Fruit fly (Drosophila melanogaster): ENCODE results near the gene snRNP-U1-70K.

The snRNP-U1-70K gene

dm6 chr2L:6967422-6968012, 4.0 kb downstream of the snRNP-U1-70K start, which contains the start of gene Sumo:
Gene Sumo (minus strand): TSS chr2L:6967644.
- TF ChIP-seq Sin3A (optimal IDR thresholded peaks at IDR 0.05) (no peak), insv (optimal IDR thresholded peaks at IDR 0.05) (no peak), h (optimal IDR thresholded peaks at IDR 0.05) (no peak), ttk (optimal IDR thresholded peaks at IDR 0.05) (no peak), Myc (optimal IDR thresholded peaks at IDR 0.05) (no peak), psq (optimal IDR thresholded peaks at IDR 0.05) (no peak)

dm6 chr2L:6966309-6966708, 5.2 kb downstream of the snRNP-U1-70K start:
- no peak for TF ChIP-seq Sin3A (optimal IDR thresholded peaks at IDR 0.05)
- TF ChIP-seq psq (optimal IDR thresholded peaks at IDR 0.05): no peak
- TF ChIP-seq h (optimal IDR thresholded peaks at IDR 0.05): no peak

DNA sequence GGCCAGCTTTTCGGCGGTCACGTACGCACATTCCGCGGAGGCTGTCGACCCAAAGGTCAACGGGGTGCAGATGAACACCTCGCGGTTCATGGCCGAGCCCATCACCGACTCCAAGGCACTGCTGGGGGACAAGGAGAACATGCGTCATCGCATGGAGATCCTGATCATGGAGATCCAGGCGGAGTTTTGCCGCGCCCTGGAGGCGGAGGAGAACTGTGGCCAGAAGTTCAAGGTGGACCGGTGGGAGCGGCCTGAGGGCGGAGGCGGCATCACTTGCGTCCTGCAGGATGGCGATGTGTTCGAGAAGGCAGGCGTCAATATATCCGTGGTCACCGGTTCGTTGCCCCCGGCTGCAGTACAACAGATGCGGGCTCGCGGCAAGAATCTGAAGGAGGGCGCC, 6.9 kb downstream of the snRNP-U1-70K start:
- TF ChIP-seq h (optimal IDR thresholded peaks at IDR 0.05) (no peak), ttk (optimal IDR thresholded peaks at IDR 0.05) (peak; percentile 17)

DNA sequence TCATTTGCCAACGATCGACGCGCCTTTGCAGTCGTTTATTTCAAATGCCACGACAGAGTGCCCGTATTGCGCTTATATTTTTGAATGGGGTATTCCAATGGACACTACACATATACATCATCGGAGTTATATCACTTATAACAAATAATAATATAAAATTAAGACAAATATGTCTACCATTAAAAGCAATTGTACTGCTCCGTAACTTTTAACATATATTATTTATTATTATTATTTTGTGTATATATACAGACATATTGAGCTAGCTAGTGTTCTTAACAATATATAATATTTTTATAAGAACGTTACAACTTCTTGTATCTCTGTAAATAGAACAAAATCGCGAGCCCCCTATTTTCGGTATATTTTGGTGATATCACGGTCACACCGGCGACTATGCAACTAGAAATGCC, 7.5 kb downstream of the snRNP-U1-70K start, which contains the start of the genes sip2 and Coprox:
Gene sip2, minus strand, starts transcription at position 53 of the 413 bp plus-strand sequence.
Gene Coprox, plus strand, starts transcription at position 400 of the 413 bp plus-strand sequence.
- no peak for TF ChIP-seq h (optimal IDR thresholded peaks at IDR 0.05)
- no peak for TF ChIP-seq insv (optimal IDR thresholded peaks at IDR 0.05)
- no peak for TF ChIP-seq ttk (optimal IDR thresholded peaks at IDR 0.05)
- no peak for TF ChIP-seq psq (optimal IDR thresholded peaks at IDR 0.05)
- TF ChIP-seq Sin3A (optimal IDR thresholded peaks at IDR 0.05): no peak
- TF ChIP-seq Myc (optimal IDR thresholded peaks at IDR 0.05): no peak

DNA sequence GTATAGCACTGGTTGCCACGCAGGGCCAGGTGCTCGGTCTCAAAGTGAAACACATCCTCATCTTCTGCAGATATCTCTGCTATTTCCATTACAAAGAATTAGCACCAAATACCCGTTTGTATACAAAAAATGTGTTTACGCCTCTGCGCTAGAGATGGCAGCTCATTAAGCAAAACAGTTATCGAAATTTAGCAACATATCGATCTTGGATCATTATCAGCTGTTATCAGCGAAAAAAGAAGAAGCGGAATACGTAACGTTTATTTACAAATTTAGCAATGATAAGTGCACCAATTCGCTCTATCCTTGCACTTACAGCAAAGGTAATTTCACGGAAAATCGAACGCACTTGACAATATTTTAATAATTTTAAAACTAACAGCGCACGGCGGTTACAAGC, 11.4 kb downstream of the snRNP-U1-70K start, which contains the start of the genes Atac1 and Hmgcl:
Gene Atac1, minus strand, starts transcription at position 164 of the 400 bp plus-strand sequence.
Gene Hmgcl, plus strand, starts transcription at position 213 of the 400 bp plus-strand sequence.
- TF ChIP-seq h (optimal IDR thresholded peaks at IDR 0.05) (no peak), psq (optimal IDR thresholded peaks at IDR 0.05) (no peak), insv (optimal IDR thresholded peaks at IDR 0.05) (no peak), Myc (optimal IDR thresholded peaks at IDR 0.05) (no peak), ttk (optimal IDR thresholded peaks at IDR 0.05) (no peak), Sin3A (optimal IDR thresholded peaks at IDR 0.05) (no peak)

DNA sequence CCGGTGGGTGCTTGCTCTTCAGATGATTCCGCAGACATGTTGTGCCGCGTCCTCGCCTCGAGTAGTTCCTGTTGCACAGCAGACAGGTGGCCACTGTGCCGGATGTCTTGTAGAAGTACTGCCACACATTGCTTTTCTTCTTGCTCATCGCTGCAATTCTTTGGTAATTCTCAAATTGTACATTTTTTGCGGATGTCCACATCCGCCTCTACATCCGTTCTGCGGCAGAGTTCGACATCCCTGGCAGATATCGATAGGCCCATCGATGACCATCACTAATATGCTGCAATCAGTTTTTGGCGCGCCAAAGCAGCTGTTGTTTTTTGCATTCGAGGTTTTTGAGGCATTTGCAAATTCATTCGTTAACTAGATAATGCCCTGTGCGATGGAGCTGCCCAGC, 14.8 kb downstream of the snRNP-U1-70K start, which contains the start of the genes CG13775 and CG3430:
Gene CG13775, minus strand, starts transcription at position 226 of the 400 bp plus-strand sequence.
Gene CG3430, plus strand, starts transcription at position 284 of the 400 bp plus-strand sequence.
- TF ChIP-seq Myc (optimal IDR thresholded peaks at IDR 0.05) (no peak), Sin3A (optimal IDR thresholded peaks at IDR 0.05) (no peak), ttk (optimal IDR thresholded peaks at IDR 0.05) (no peak), h (optimal IDR thresholded peaks at IDR 0.05) (no peak), psq (optimal IDR thresholded peaks at IDR 0.05) (no peak), insv (optimal IDR thresholded peaks at IDR 0.05) (no peak)

dm6 chr2L:6950096-6950495, 21.4 kb downstream of the snRNP-U1-70K start, which contains the start of the genes Gas41 and SA1:
Gene Gas41 (minus strand): TSS chr2L:6950207.
Gene SA1 (plus strand): TSS chr2L:6950421.
- TF ChIP-seq insv (optimal IDR thresholded peaks at IDR 0.05): no peak
- no peak for TF ChIP-seq psq (optimal IDR thresholded peaks at IDR 0.05)
- no peak for TF ChIP-seq ttk (optimal IDR thresholded peaks at IDR 0.05)
- no peak for TF ChIP-seq h (optimal IDR thresholded peaks at IDR 0.05)
- no peak for TF ChIP-seq Sin3A (optimal IDR thresholded peaks at IDR 0.05)
- no peak for TF ChIP-seq Myc (optimal IDR thresholded peaks at IDR 0.05)

dm6 chr2L:6948540-6948942, 23.0 kb downstream of the snRNP-U1-70K start, which contains the start of gene ihog:
Gene ihog (minus strand): TSS chr2L:6948808.
- no peak for TF ChIP-seq ttk (optimal IDR thresholded peaks at IDR 0.05)

DNA sequence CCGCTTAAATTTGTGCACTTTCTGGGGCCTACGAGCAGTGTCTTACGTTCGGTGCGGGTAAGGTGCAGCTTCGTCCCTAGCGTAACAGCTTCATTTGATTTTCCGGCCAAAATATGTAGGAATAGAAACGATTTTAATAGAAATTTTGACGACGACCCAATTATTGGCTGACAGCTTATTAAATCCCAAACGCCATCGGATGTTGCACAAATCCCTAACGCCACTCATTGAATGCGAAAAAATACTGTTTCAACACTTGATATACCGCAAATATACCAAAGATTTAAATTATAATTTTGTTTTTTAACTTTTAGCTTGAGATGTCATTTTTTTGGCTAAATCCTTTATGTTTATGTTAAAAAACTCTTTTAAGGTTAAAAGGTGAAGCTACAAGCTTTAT, 26.4 kb downstream of the snRNP-U1-70K start, which contains the start of gene Fgop2:
Gene Fgop2, minus strand, starts transcription at position 202 of the 400 bp plus-strand sequence.
- TF ChIP-seq h (optimal IDR thresholded peaks at IDR 0.05) (no peak), ttk (optimal IDR thresholded peaks at IDR 0.05) (no peak), Sin3A (optimal IDR thresholded peaks at IDR 0.05) (no peak), Myc (optimal IDR thresholded peaks at IDR 0.05) (no peak), psq (optimal IDR thresholded peaks at IDR 0.05) (no peak), insv (optimal IDR thresholded peaks at IDR 0.05) (no peak)

dm6 chr2L:6942714-6943113, 28.8 kb downstream of the snRNP-U1-70K start, which contains the start of gene CG18304:
Gene CG18304 (minus strand): TSS chr2L:6942814.
- TF ChIP-seq Sin3A (optimal IDR thresholded peaks at IDR 0.05) (no peak), Myc (optimal IDR thresholded peaks at IDR 0.05) (no peak), insv (optimal IDR thresholded peaks at IDR 0.05) (no peak), ttk (optimal IDR thresholded peaks at IDR 0.05) (no peak), psq (optimal IDR thresholded peaks at IDR 0.05) (no peak), h (optimal IDR thresholded peaks at IDR 0.05) (no peak)

DNA sequence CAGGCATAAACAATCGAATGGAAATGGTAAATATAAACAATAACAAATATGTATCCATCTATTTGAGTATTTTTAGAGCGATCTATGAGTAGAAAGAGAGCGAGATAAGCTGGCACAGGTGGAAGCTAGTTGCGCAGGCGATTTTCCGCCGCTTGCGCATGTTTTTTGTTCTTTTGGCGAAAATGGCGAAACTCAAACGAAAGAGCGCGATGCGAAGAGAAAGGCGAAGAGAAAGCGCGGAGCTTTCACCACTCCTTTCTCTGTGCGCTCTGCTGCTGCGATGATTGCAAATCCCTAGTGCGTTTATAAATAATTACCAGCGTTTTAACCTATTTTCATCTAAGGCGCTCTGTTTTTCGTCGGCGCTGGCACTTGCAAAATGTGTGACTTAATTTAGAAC, 29.8 kb downstream of the snRNP-U1-70K start:
- TF ChIP-seq insv (optimal IDR thresholded peaks at IDR 0.05) (no peak), psq (optimal IDR thresholded peaks at IDR 0.05) (no peak), Sin3A (optimal IDR thresholded peaks at IDR 0.05) (no peak), Myc (optimal IDR thresholded peaks at IDR 0.05) (no peak), h (optimal IDR thresholded peaks at IDR 0.05) (no peak), ttk (optimal IDR thresholded peaks at IDR 0.05) (no peak)

- TF ChIP-seq Myc (optimal IDR thresholded peaks at IDR 0.05) (no peak), Sin3A (optimal IDR thresholded peaks at IDR 0.05) (no peak), psq (optimal IDR thresholded peaks at IDR 0.05) (no peak), h (optimal IDR thresholded peaks at IDR 0.05) (no peak), insv (optimal IDR thresholded peaks at IDR 0.05) (no peak), ttk (optimal IDR thresholded peaks at IDR 0.05) (no peak)
Measured at dm6 chr2L:6939698-6940097, 31.8 kb downstream of the snRNP-U1-70K start.

dm6 chr2L:6931821-6932220, 39.7 kb downstream of the snRNP-U1-70K start, which contains the start of gene CG43232:
Gene CG43232 (plus strand): TSS chr2L:6932121.
- no peak for TF ChIP-seq h (optimal IDR thresholded peaks at IDR 0.05)
